Fruit fly (Drosophila melanogaster) whole organism, embryonic: Measurements from ENCODE around the gene Gr63a.
A peak's percentile ranks its signal among the peaks of the same experiment; 100 is the strongest.

ENCODE experiments used
- ATbp ChIP-seq: fragments of 200-800 bp; sonication (Bioruptor generic); optimal IDR thresholded peaks from 2 replicates; lab custom pipeline; 2017; ENCODE audit warnings: missing biosample characterization, mild to moderate bottlenecking, missing genetic modification characterization, missing genetic modification reagents
- BtbVII ChIP-seq: fragments of 200-800 bp; sonication (Bioruptor generic); optimal IDR thresholded peaks from 3 replicates; lab custom pipeline; 2017; ENCODE audit warnings: missing biosample characterization, mild to moderate bottlenecking, missing genetic modification characterization
- CG11093 ChIP-seq: fragments of 200-800 bp; sonication (Bioruptor generic); IDR thresholded peaks from 3 replicates; pipeline ENCODE4 v1.3.6; 2022; ENCODE audit warnings: missing biosample characterization, missing genetic modification characterization
- CG12391 ChIP-seq: fragments of 200-800 bp; sonication (Bioruptor generic); optimal IDR thresholded peaks from 3 replicates; lab custom pipeline; 2018; ENCODE audit warnings: missing biosample characterization, mild to moderate bottlenecking, missing genetic modification characterization, moderate library complexity
- CG12744 ChIP-seq: fragments of 200-800 bp; sonication (Bioruptor generic); optimal IDR thresholded peaks from 2 replicates; lab custom pipeline; 2016; ENCODE audit warnings: missing biosample characterization, missing genetic modification characterization
- CG14441 ChIP-seq: fragments of 200-800 bp; sonication (Bioruptor generic); IDR thresholded peaks from 2 replicates; pipeline ENCODE4 v1.3.6; 2022; ENCODE audit warnings: missing biosample characterization, missing genetic modification characterization
- CG16863 ChIP-seq: fragments of 200-800 bp; sonication (Bioruptor generic); optimal IDR thresholded peaks from 3 replicates; lab custom pipeline; 2016; ENCODE audit warnings: missing biosample characterization, missing genetic modification characterization
- CG18476 ChIP-seq: fragments of 200-800 bp; sonication (Bioruptor generic); optimal IDR thresholded peaks from 2 replicates; lab custom pipeline; 2016; ENCODE audit warnings: missing biosample characterization, mild to moderate bottlenecking, missing genetic modification characterization
- CG2120 ChIP-seq: fragments of 200-800 bp; sonication (Bioruptor generic); optimal IDR thresholded peaks from 3 replicates; lab custom pipeline; 2016; ENCODE audit warnings: missing biosample characterization, missing genetic modification characterization
- CG32767 ChIP-seq: fragments of 200-800 bp; sonication (Bioruptor generic); IDR thresholded peaks from 2 replicates; pipeline ENCODE4 v1.3.6; 2022; ENCODE audit warnings: missing biosample characterization, missing genetic modification characterization
- CG33213 ChIP-seq: fragments of 200-800 bp; sonication (Bioruptor generic); optimal IDR thresholded peaks from 3 replicates; lab custom pipeline; 2016; ENCODE audit warnings: missing biosample characterization, missing genetic modification characterization
- CG34224 ChIP-seq: fragments of 200-800 bp; sonication (Bioruptor generic); IDR thresholded peaks from 3 replicates; pipeline ENCODE4 v1.3.6; 2022; ENCODE audit warnings: missing biosample characterization, missing genetic modification characterization; ENCODE audit not compliant: partially characterized antibody
- CG3838 ChIP-seq: fragments of 200-800 bp; sonication (Bioruptor generic); optimal IDR thresholded peaks from 3 replicates; lab custom pipeline; 2016; ENCODE audit warnings: missing biosample characterization, missing genetic modification characterization
- CG3847 ChIP-seq: fragments of 200-800 bp; sonication (Bioruptor generic); IDR thresholded peaks from 2 replicates; pipeline ENCODE4 v1.3.6; 2022; ENCODE audit warnings: missing biosample characterization, missing genetic modification characterization
- CG6654 ChIP-seq: fragments of 200-800 bp; sonication (Bioruptor generic); optimal IDR thresholded peaks from 2 replicates; lab custom pipeline; 2017; ENCODE audit warnings: missing biosample characterization, mild to moderate bottlenecking, missing genetic modification characterization
- CG7963 ChIP-seq: fragments of 200-800 bp; sonication (Bioruptor generic); IDR thresholded peaks from 3 replicates; pipeline ENCODE4 v1.3.6; 2022; ENCODE audit warnings: missing biosample characterization, missing genetic modification characterization; ENCODE audit not compliant: partially characterized antibody
- CG7987 ChIP-seq: fragments of 200-800 bp; sonication (Bioruptor generic); optimal IDR thresholded peaks from 2 replicates; lab custom pipeline; 2018; ENCODE audit warnings: missing biosample characterization, mild to moderate bottlenecking, missing genetic modification characterization, moderate library complexity
- CG8388 ChIP-seq: fragments of 200-800 bp; sonication (Bioruptor generic); optimal IDR thresholded peaks from 2 replicates; lab custom pipeline; 2019; ENCODE audit warnings: missing biosample characterization, mild to moderate bottlenecking, missing genetic modification characterization, moderate library complexity
- CG9932 ChIP-seq: fragments of 200-800 bp; sonication (Bioruptor generic); IDR thresholded peaks from 2 replicates; pipeline ENCODE4 v1.3.6; 2022; ENCODE audit warnings: missing biosample characterization, missing genetic modification characterization
- CoRest ChIP-seq: fragments of 200-800 bp; sonication (Bioruptor generic); optimal IDR thresholded peaks from 3 replicates; lab custom pipeline; 2018; ENCODE audit warnings: missing biosample characterization, mild to moderate bottlenecking, missing genetic modification characterization, moderate library complexity
- Dip3 ChIP-seq: fragments of 200-800 bp; sonication (Bioruptor generic); optimal IDR thresholded peaks from 3 replicates; lab custom pipeline; 2016; ENCODE audit warnings: missing biosample characterization, missing genetic modification characterization
- E2f2 ChIP-seq: fragments of 200-800 bp; sonication (Bioruptor generic); IDR thresholded peaks from 2 replicates; pipeline ENCODE4 v1.3.6; 2022; ENCODE audit warnings: missing biosample characterization, missing genetic modification characterization
- Eip74EF ChIP-seq, 2 experiments: fragments of 200-800 bp in 1 of 2; fragments of >200 bp in 1 of 2; sonication (Bioruptor generic) in 1 of 2; optimal IDR thresholded peaks; 2 replicates each; lab custom pipeline; 2017 to 2019; ENCODE audit warnings: missing biosample characterization in 2 of 2, missing genetic modification characterization in 2 of 2, mild to moderate bottlenecking in 1 of 2, moderate library complexity in 1 of 2
- Hey ChIP-seq: fragments of 200-800 bp; sonication (Bioruptor generic); optimal IDR thresholded peaks from 3 replicates; lab custom pipeline; 2018; ENCODE audit warnings: missing biosample characterization, mild to moderate bottlenecking, missing genetic modification characterization
- MTF-1 ChIP-seq: fragments of 200-800 bp; sonication (Bioruptor generic); optimal IDR thresholded peaks from 2 replicates; lab custom pipeline; 2018; ENCODE audit warnings: missing biosample characterization, mild to moderate bottlenecking, missing genetic modification characterization, borderline replicate concordance
- Ravus ChIP-seq: fragments of 200-800 bp; sonication (Bioruptor generic); IDR thresholded peaks from 2 replicates; pipeline ENCODE4 v1.3.6; 2022; ENCODE audit warnings: missing biosample characterization, missing genetic modification characterization
- Stat92E ChIP-seq, 3 experiments: fragments of >200 bp in 2 of 3; fragments of 200-800 bp in 1 of 3; sonication (Bioruptor generic) in 1 of 3; optimal IDR thresholded peaks; 2 replicates each; lab custom pipeline; 2017 to 2019; ENCODE audit warnings: missing biosample characterization in 3 of 3, missing genetic modification characterization in 3 of 3, mild to moderate bottlenecking in 1 of 3, moderate library complexity in 1 of 3
- Usf ChIP-seq: fragments of 200-800 bp; sonication (Bioruptor generic); optimal IDR thresholded peaks from 2 replicates; lab custom pipeline; 2017; ENCODE audit warnings: missing genotype, missing biosample characterization, missing genetic modification characterization
- Xrp1 ChIP-seq: fragments of 200-800 bp; sonication (Bioruptor generic); IDR thresholded peaks from 2 replicates; pipeline ENCODE4 v1.3.6; 2022; ENCODE audit warnings: missing biosample characterization, missing genetic modification characterization
- ab ChIP-seq: fragments of 200-800 bp; sonication (Bioruptor generic); optimal IDR thresholded peaks from 2 replicates; lab custom pipeline; 2016; ENCODE audit warnings: missing biosample characterization, missing genetic modification characterization
- bowl ChIP-seq: fragments of 200-800 bp; sonication (Bioruptor generic); IDR thresholded peaks from 2 replicates; pipeline ENCODE4 v1.3.6; 2022; ENCODE audit warnings: missing biosample characterization, missing genetic modification characterization
- caup ChIP-seq: fragments of 200-800 bp; sonication (Bioruptor generic); optimal IDR thresholded peaks from 3 replicates; lab custom pipeline; 2017; ENCODE audit warnings: missing biosample characterization, mild to moderate bottlenecking, missing genetic modification characterization, moderate library complexity; ENCODE audit not compliant: severe bottlenecking
- cg ChIP-seq: fragments of 200-800 bp; sonication (Bioruptor generic); optimal IDR thresholded peaks from 3 replicates; lab custom pipeline; 2019; ENCODE audit warnings: missing biosample characterization, mild to moderate bottlenecking, missing genetic modification characterization, moderate library complexity
- crp ChIP-seq, 2 experiments: fragments of 200-800 bp; sonication (Bioruptor generic); optimal IDR thresholded peaks; 2 replicates in 1 of 2; 3 replicates in 1 of 2; lab custom pipeline; 2017; ENCODE audit warnings: missing biosample characterization in 2 of 2, missing genetic modification characterization in 2 of 2, mild to moderate bottlenecking in 1 of 2, moderate library complexity in 1 of 2
- dmrt99B ChIP-seq: fragments of 200-800 bp; sonication (Bioruptor generic); optimal IDR thresholded peaks from 2 replicates; lab custom pipeline; 2018; ENCODE audit warnings: missing biosample characterization, mild to moderate bottlenecking, missing genetic modification characterization, moderate library complexity
- ewg ChIP-seq: fragments of 200-800 bp; sonication (Bioruptor generic); optimal IDR thresholded peaks from 3 replicates; lab custom pipeline; 2017; ENCODE audit warnings: mild to moderate bottlenecking, missing biosample characterization, missing genetic modification reagents, missing genetic modification characterization
- gcm2 ChIP-seq: fragments of 200-800 bp; sonication (Bioruptor generic); optimal IDR thresholded peaks from 2 replicates; lab custom pipeline; 2016; ENCODE audit warnings: missing biosample characterization, missing genetic modification characterization
- hth ChIP-seq: fragments of >200 bp; optimal IDR thresholded peaks from 2 replicates; lab custom pipeline; 2017; ENCODE audit warnings: inconsistent platforms
- maf-S ChIP-seq: fragments of 200-800 bp; sonication (Bioruptor generic); optimal IDR thresholded peaks from 2 replicates; lab custom pipeline; 2016; ENCODE audit warnings: missing biosample characterization, missing genetic modification characterization
- mld ChIP-seq: fragments of 200-800 bp; sonication (Bioruptor generic); IDR thresholded peaks from 3 replicates; pipeline ENCODE4 v1.3.6; 2022; ENCODE audit warnings: missing biosample characterization, missing genetic modification characterization; ENCODE audit not compliant: partially characterized antibody
- nerfin-2 ChIP-seq: fragments of 200-800 bp; sonication (Bioruptor generic); IDR thresholded peaks from 2 replicates; pipeline ENCODE4 v1.3.6; 2022; ENCODE audit warnings: missing biosample characterization, missing genetic modification characterization; ENCODE audit not compliant: partially characterized antibody
- pan ChIP-seq, 4 experiments: fragments of >200 bp in 3 of 4; fragments of 200-800 bp in 1 of 4; sonication (Bioruptor generic) in 1 of 4; optimal IDR thresholded peaks in 3 of 4; IDR thresholded peaks in 1 of 4; 2 replicates each; pipeline versions ENCODE4 v1.3.6 to Lab custom; 2017 to 2022; ENCODE audit warnings: missing biosample characterization in 2 of 4, missing genetic modification characterization in 2 of 4, mixed read lengths in 1 of 4
- pzg ChIP-seq: fragments of 200-800 bp; sonication (Bioruptor generic); optimal IDR thresholded peaks from 3 replicates; lab custom pipeline; 2018; ENCODE audit warnings: missing biosample characterization, mild to moderate bottlenecking, missing genetic modification characterization, moderate library complexity
- sc ChIP-seq, 3 experiments: fragments of >200 bp in 2 of 3; fragments of 200-800 bp in 1 of 3; sonication (Bioruptor generic) in 1 of 3; optimal IDR thresholded peaks; 2 replicates in 2 of 3; 3 replicates in 1 of 3; lab custom pipeline; 2017; ENCODE audit warnings: mild to moderate bottlenecking in 1 of 3, missing biosample characterization in 1 of 3, missing genetic modification characterization in 1 of 3, missing genetic modification reagents in 1 of 3
- schlank ChIP-seq: fragments of 200-800 bp; sonication (Bioruptor generic); optimal IDR thresholded peaks from 2 replicates; lab custom pipeline; 2018; ENCODE audit warnings: missing biosample characterization, mild to moderate bottlenecking, missing genetic modification characterization
- sima ChIP-seq: fragments of 200-800 bp; sonication (Bioruptor generic); optimal IDR thresholded peaks from 2 replicates; lab custom pipeline; 2016; ENCODE audit warnings: missing biosample characterization, missing genetic modification characterization
- unc-4 ChIP-seq: fragments of 200-800 bp; sonication (Bioruptor generic); IDR thresholded peaks from 2 replicates; pipeline ENCODE4 v1.3.6; 2022; ENCODE audit warnings: missing biosample characterization, missing genetic modification characterization; ENCODE audit not compliant: partially characterized antibody
- yki ChIP-seq: fragments of >200 bp; optimal IDR thresholded peaks from 3 replicates; lab custom pipeline; 2018

The Gr63a gene

DNA sequence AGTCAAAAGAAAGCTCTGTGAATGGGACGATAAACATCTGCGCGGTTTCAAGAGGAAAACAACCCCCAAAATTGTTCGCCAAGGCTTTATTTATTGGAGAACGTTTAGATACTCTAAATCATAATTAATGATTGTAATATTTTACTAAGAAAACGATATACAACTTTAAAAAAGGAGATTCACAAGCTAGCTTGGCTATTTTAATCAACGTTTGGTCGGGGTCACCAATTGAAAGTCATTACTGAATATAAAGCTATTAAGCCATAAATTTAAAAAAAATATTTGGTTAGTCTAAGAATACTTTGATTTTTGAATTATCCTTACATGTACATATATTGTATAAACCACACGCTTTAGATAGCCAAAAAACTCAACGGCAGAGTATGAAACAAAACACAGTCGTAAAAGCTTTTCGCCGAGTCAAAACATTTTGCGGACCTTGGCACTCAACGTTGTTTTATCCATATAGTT, 4.2 kb downstream of the Gr63a start, which contains the start of gene Fie (continued):
- TF ChIP-seq ATbp, result peak; percentile 59
- peak; percentile 40; the same call in 1 of the 2 replicates for TF ChIP-seq CG9932
- no peak for TF ChIP-seq mld (GFP tag; lab: Robert Waterston, UW)
- no peak for TF ChIP-seq ab (GFP tag; lab: Kevin White, UChicago)
- no peak for TF ChIP-seq yki
- TF ChIP-seq dmrt99B, result peak; percentile 69
- no peak for TF ChIP-seq Stat92E (GFP tag; optimal IDR thresholded peaks at IDR 0.05; lab: Kevin White, UChicago)
- TF ChIP-seq ewg (GFP tag; lab: Kevin White, UChicago), result peak; percentile 62
- TF ChIP-seq CG2120 (GFP tag; lab: Kevin White, UChicago), result peak; percentile 86
- TF ChIP-seq CG12391 (tag; lab: Kevin White, UChicago), result peak; percentile 73
- TF ChIP-seq sima, result no peak
- no peak for TF ChIP-seq cg (GFP tag; lab: Kevin White, UChicago)
- TF ChIP-seq maf-S (GFP tag; lab: Kevin White, UChicago), result peak; percentile 18
- no peak for TF ChIP-seq CG6654
- TF ChIP-seq sc (optimal IDR thresholded peaks at IDR 0.05; lab: Kevin White, UChicago), result no peak
- TF ChIP-seq sc (GFP tag; optimal IDR thresholded peaks at IDR 0.05; lab: Kevin White, UChicago), result peak; percentile 16
- TF ChIP-seq caup (GFP tag; lab: Kevin White, UChicago), result peak; percentile 77
- no peak for TF ChIP-seq CG3847 (GFP tag; lab: Robert Waterston, UW)
- peak; percentile 34 for TF ChIP-seq E2f2 (GFP tag; lab: Robert Waterston, UW)
- TF ChIP-seq Usf (GFP tag; lab: Kevin White, UChicago), result peak; percentile 40
- TF ChIP-seq CG16863 (GFP tag; lab: Kevin White, UChicago), result peak; percentile 13
- peak; percentile 4 for TF ChIP-seq CG33213 (GFP tag; lab: Kevin White, UChicago)
- no peak for TF ChIP-seq nerfin-2 (GFP tag; lab: Robert Waterston, UW)
- TF ChIP-seq BtbVII, result peak; percentile 63
- TF ChIP-seq CG8388 (GFP tag; lab: Kevin White, UChicago), result peak; percentile 40
- no peak for TF ChIP-seq bowl (GFP tag; lab: Robert Waterston, UW)
- TF ChIP-seq CG14441 (GFP tag; lab: Robert Waterston, UW), result peak; percentile 43; the same call in 1 of the 2 replicates
- no peak for TF ChIP-seq Hey
- TF ChIP-seq gcm2 (GFP tag; lab: Kevin White, UChicago), result no peak
- no peak for TF ChIP-seq pan (optimal IDR thresholded peaks at IDR 0.05; lab: Kevin White, UChicago)
- TF ChIP-seq pan (GFP tag; optimal IDR thresholded peaks at IDR 0.05 in 1 of 2, IDR thresholded peaks at IDR 0.05 in 1 of 2), result peak in 1 of 2 experiments; percentile 41
- TF ChIP-seq CG7963 (GFP tag; lab: Robert Waterston, UW), result no peak
- TF ChIP-seq CG11093 (GFP tag; lab: Robert Waterston, UW), result no peak
- TF ChIP-seq Xrp1, result peak; percentile 58
- peak in 1 of 2 experiments; percentile 0 for TF ChIP-seq crp (GFP tag; optimal IDR thresholded peaks at IDR 0.05; lab: Kevin White, UChicago)
- no peak for TF ChIP-seq CG7987 (GFP tag; lab: Kevin White, UChicago)
- TF ChIP-seq CG12744 (GFP tag; lab: Kevin White, UChicago), result peak; percentile 72
- no peak for TF ChIP-seq CG34224 (GFP tag; lab: Robert Waterston, UW)
- TF ChIP-seq CG18476 (GFP tag; lab: Kevin White, UChicago), result peak; percentile 50
- no peak for TF ChIP-seq pzg (GFP tag; lab: Kevin White, UChicago)
- TF ChIP-seq schlank (tag; lab: Kevin White, UChicago), result no peak
- TF ChIP-seq hth (lab: Kevin White, UChicago), result no peak
- no peak for TF ChIP-seq MTF-1 (GFP tag; lab: Kevin White, UChicago)
- peak; percentile 2 for TF ChIP-seq CG3838 (GFP tag; lab: Kevin White, UChicago)
- no peak for TF ChIP-seq unc-4 (GFP tag; lab: Robert Waterston, UW)
- TF ChIP-seq Ravus, result no peak
- TF ChIP-seq CG32767 (GFP tag; lab: Robert Waterston, UW), result peak; percentile 58; the same call in 1 of the 2 replicates
- TF ChIP-seq Dip3 (GFP tag; lab: Kevin White, UChicago), result peak; percentile 61
- TF ChIP-seq Eip74EF (GFP tag; optimal IDR thresholded peaks at IDR 0.05; lab: Kevin White, UChicago), result no peak
- TF ChIP-seq CoRest, result peak; percentile 86
